3 worm cellular contexts compared by ENCODE assay signal in genomic region chrIII:7621355-7621754, ce11.
TF ChIP-seq lines count a peak whose summit lies in the region.

No protein-coding gene starts in this region.

TF ChIP-seq in whole organism, L4 larva, 104 proteins besides CTCF, POLR2A, EP300 and RAD21:
- TF ChIP-seq daf-19 (GFP tag; conservative IDR thresholded peaks at IDR 0.05; lab: Robert Waterston, UW) = no peak
- TF ChIP-seq nhr-111 (GFP tag; optimal IDR thresholded peaks at IDR 0.05; lab: Kevin White, UChicago) = no peak
- TF ChIP-seq F26F4.8 (GFP tag; conservative IDR thresholded peaks at IDR 0.05; lab: Robert Waterston, UW) = no peak
- TF ChIP-seq mxl-2 (GFP tag; conservative IDR thresholded peaks at IDR 0.05; lab: Robert Waterston, UW) = no peak
- no peak for TF ChIP-seq ZK337.2 (GFP tag; IDR thresholded peaks at IDR 0.05; lab: Robert Waterston, UW)
- TF ChIP-seq D1046.2 (GFP tag; IDR thresholded peaks at IDR 0.05; lab: Robert Waterston, UW) = no peak
- TF ChIP-seq tag-97 (GFP tag; IDR thresholded peaks at IDR 0.05; lab: Robert Waterston, UW) = no peak
- peak; percentile 4 for TF ChIP-seq aha-1 (tag; lab: Kevin White, UChicago)
- TF ChIP-seq lin-39 (tag; optimal IDR thresholded peaks at IDR 0.05; lab: Kevin White, UChicago) = no peak

TF ChIP-seq in whole organism, mixed stage, embryonic, 35 proteins besides CTCF, POLR2A, EP300 and RAD21:
- TF ChIP-seq blmp-1 (tag; optimal IDR thresholded peaks at IDR 0.05; lab: Kevin White, UChicago) (no peak), nhr-2 (tag; optimal IDR thresholded peaks at IDR 0.05; lab: Kevin White, UChicago) (peak; percentile 75), M03D4.4 (tag; optimal IDR thresholded peaks at IDR 0.05; lab: Kevin White, UChicago) (no peak), unc-39 (tag; optimal IDR thresholded peaks at IDR 0.05; lab: Kevin White, UChicago) (no peak), ces-1 (GFP tag; optimal IDR thresholded peaks at IDR 0.05; lab: Kevin White, UChicago) (no peak), snpc-4 (tag; optimal IDR thresholded peaks at IDR 0.05; lab: Kevin White, UChicago) (no peak), elt-1 (tag; optimal IDR thresholded peaks at IDR 0.05; lab: Kevin White, UChicago; ENCODE audit: borderline replicate concordance, insufficient read depth) (peak; percentile 31), mls-2 (tag; optimal IDR thresholded peaks at IDR 0.05; lab: Kevin White, UChicago) (no peak), ham-2 (GFP tag; optimal IDR thresholded peaks at IDR 0.05; lab: Kevin White, UChicago) (no peak), lin-13 (tag; optimal IDR thresholded peaks at IDR 0.05; lab: Kevin White, UChicago) (no peak), nhr-28 (tag; optimal IDR thresholded peaks at IDR 0.05; lab: Kevin White, UChicago) (no peak), ceh-83 (GFP tag; optimal IDR thresholded peaks at IDR 0.05; lab: Kevin White, UChicago) (no peak), unc-62 (GFP tag; optimal IDR thresholded peaks at IDR 0.05; lab: Kevin White, UChicago) (peak; percentile 29), hlh-1 (tag; optimal IDR thresholded peaks at IDR 0.05; lab: Kevin White, UChicago) (no peak), flh-1 (GFP tag; optimal IDR thresholded peaks at IDR 0.05; lab: Kevin White, UChicago) (no peak), nhr-12 (tag; optimal IDR thresholded peaks at IDR 0.05; lab: Kevin White, UChicago) (no peak), pha-4 (tag; optimal IDR thresholded peaks at IDR 0.05; lab: Kevin White, UChicago) (no peak), lsy-2 (tag; optimal IDR thresholded peaks at IDR 0.05; lab: Kevin White, UChicago) (no peak), tbx-8 (GFP tag; optimal IDR thresholded peaks at IDR 0.05; lab: Kevin White, UChicago) (no peak), ceh-43 (GFP tag; optimal IDR thresholded peaks at IDR 0.05; lab: Kevin White, UChicago) (no peak)
TF ChIP-seq in whole organism, mixed stage, embryonic: peak in this region for 3.

TF ChIP-seq in whole organism, young adult, 124 proteins besides CTCF, POLR2A, EP300 and RAD21:
- TF ChIP-seq madf-8 (GFP tag; conservative IDR thresholded peaks at IDR 0.05; lab: Robert Waterston, UW) = no peak
- peak; percentile 69 for TF ChIP-seq unc-62 (GFP tag; optimal IDR thresholded peaks at IDR 0.05; lab: Kevin White, UChicago)

Comparison
In these comparisons a context has a peak if more than half of its experiments do, and no peak if none do; other contexts are left out.
1. Of the 7 proteins assayed by ChIP-seq in both whole organism, young adult and whole organism, L4 larva: peak only in whole organism, young adult: unc-62; only in whole organism, L4 larva: none; in both: none; in neither: 6.